Fruit fly (Drosophila melanogaster): ENCODE data around the gene CG13907.

CG13907 gene

dm6 chr3L:872389-872972 lies 9.3 kb downstream of the CG13907 start (continued):
- TF ChIP-seq zf30C (GFP tag; optimal IDR thresholded peaks at IDR 0.05) (no peak), Hsf (GFP tag; optimal IDR thresholded peaks at IDR 0.05) (peak; percentile 55), pfk (GFP tag; optimal IDR thresholded peaks at IDR 0.05) (no peak), Sox102F (GFP tag; optimal IDR thresholded peaks at IDR 0.05) (peak; percentile 7), tx (GFP tag; optimal IDR thresholded peaks at IDR 0.05) (peak; percentile 34), Pdp1 (GFP tag; optimal IDR thresholded peaks at IDR 0.05) (peak; percentile 41 to 56), pnt (GFP tag; optimal IDR thresholded peaks at IDR 0.05) (peak; percentile 37), CG34224 (GFP tag; IDR thresholded peaks at IDR 0.05; ENCODE audit: partially characterized antibody) (peak; percentile 71), CG10543 (GFP tag; optimal IDR thresholded peaks at IDR 0.05) (peak; percentile 26), Asciz (GFP tag; optimal IDR thresholded peaks at IDR 0.05) (no peak), vfl (GFP tag; optimal IDR thresholded peaks at IDR 0.05) (no peak), CG13894 (tag; optimal IDR thresholded peaks at IDR 0.05) (no peak), CG4424 (GFP tag; optimal IDR thresholded peaks at IDR 0.05) (peak; percentile 9), CG9437 (GFP tag; optimal IDR thresholded peaks at IDR 0.05) (peak; percentile 55), lmd (GFP tag; IDR thresholded peaks at IDR 0.05) (peak; percentile 50; the same call in 1 of the 2 replicates), Dp (GFP tag; optimal IDR thresholded peaks at IDR 0.05) (peak; percentile 42), Med (GFP tag) (peak; percentile 83), Chrac-16 (GFP tag; optimal IDR thresholded peaks at IDR 0.05) (peak; percentile 42), Fer3 (tag; optimal IDR thresholded peaks at IDR 0.05) (peak; percentile 12), chn (GFP tag; optimal IDR thresholded peaks at IDR 0.05) (peak; percentile 14), trem (tag; optimal IDR thresholded peaks at IDR 0.05) (peak; percentile 7), NC2α (GFP tag; optimal IDR thresholded peaks at IDR 0.05) (no peak), CG7839 (tag; optimal IDR thresholded peaks at IDR 0.05) (peak; percentile 9), HHEX (GFP tag; optimal IDR thresholded peaks at IDR 0.05) (no peak), Scr (GFP tag; IDR thresholded peaks at IDR 0.05; ENCODE audit: partially characterized antibody) (peak; percentile 85), CG12942 (GFP tag; optimal IDR thresholded peaks at IDR 0.05) (peak; percentile 11), CG7987 (GFP tag; optimal IDR thresholded peaks at IDR 0.05) (no peak), Mes4 (GFP tag; optimal IDR thresholded peaks at IDR 0.05) (peak; percentile 19), sens (GFP tag) (peak; percentile 79), zen (tag; optimal IDR thresholded peaks at IDR 0.05) (peak; percentile 33), fu2 (GFP tag; optimal IDR thresholded peaks at IDR 0.05) (peak; percentile 44), CoRest (tag; optimal IDR thresholded peaks at IDR 0.05) (peak; percentile 44), bowl (GFP tag; IDR thresholded peaks at IDR 0.05) (no peak), Ptx1 (GFP tag; IDR thresholded peaks at IDR 0.05) (0 out of 2 replicates have a peak, but pooled peaks have one; percentile 38), CG12299 (tag; optimal IDR thresholded peaks at IDR 0.05) (no peak), CG2199 (GFP tag; IDR thresholded peaks at IDR 0.05) (no peak), crp (GFP tag; optimal IDR thresholded peaks at IDR 0.05) (peak in 1 of 2 experiments; percentile 71), cas (GFP tag; IDR thresholded peaks at IDR 0.05) (no peak), NC2β (GFP tag; optimal IDR thresholded peaks at IDR 0.05) (no peak), slbo (GFP tag; IDR thresholded peaks at IDR 0.05) (peak; percentile 61), mam (GFP tag; optimal IDR thresholded peaks at IDR 0.05) (peak; percentile 62), Taf1 (GFP tag; IDR thresholded peaks at IDR 0.05) (0 out of 2 replicates have a peak, but pooled peaks have one; percentile 11), prd (optimal IDR thresholded peaks at IDR 0.05) (no peak), prd (GFP tag; IDR thresholded peaks at IDR 0.05) (peak; percentile 69), Antp (GFP tag; optimal IDR thresholded peaks at IDR 0.05) (peak; percentile 65), hth (optimal IDR thresholded peaks at IDR 0.05) (no peak), CG7786 (GFP tag; optimal IDR thresholded peaks at IDR 0.05) (peak; percentile 40), CG8765 (GFP tag; IDR thresholded peaks at IDR 0.05) (no peak), CG15601 (tag; optimal IDR thresholded peaks at IDR 0.05) (peak; percentile 8), Rx (GFP tag; IDR thresholded peaks at IDR 0.05) (no peak), pzg (GFP tag; optimal IDR thresholded peaks at IDR 0.05) (peak; percentile 30)
